Fruit fly (Drosophila melanogaster) whole organism, adult: ENCODE data around the gene Ugt35E2.

Source experiments
- CG11617 ChIP-seq: fragments of 200-800 bp; sonication (Bioruptor generic); optimal IDR thresholded peaks from 2 replicates; lab custom pipeline; 2017; ENCODE audit warnings: mild to moderate bottlenecking, missing biosample characterization, missing genetic modification reagents, missing genetic modification characterization
- CG12768 ChIP-seq: fragments of 200-800 bp; sonication (Bioruptor generic); optimal IDR thresholded peaks from 2 replicates; lab custom pipeline; 2017; ENCODE audit warnings: missing biosample characterization, missing genetic modification characterization, mild to moderate bottlenecking, moderate library complexity, missing genetic modification reagents
- CG14711 ChIP-seq: fragments of 200-800 bp; sonication (Bioruptor generic); optimal IDR thresholded peaks from 2 replicates; lab custom pipeline; 2018; ENCODE audit warnings: missing biosample characterization, mild to moderate bottlenecking, missing genetic modification characterization, moderate library complexity
- CG1620 ChIP-seq: fragments of 200-800 bp; sonication (Bioruptor generic); optimal IDR thresholded peaks from 2 replicates; lab custom pipeline; 2016; ENCODE audit warnings: missing biosample characterization, missing genetic modification characterization
- CG33017 ChIP-seq: fragments of 200-800 bp; sonication (Bioruptor generic); optimal IDR thresholded peaks from 2 replicates; lab custom pipeline; 2018; ENCODE audit warnings: missing biosample characterization, mild to moderate bottlenecking, missing genetic modification characterization, moderate library complexity
- CG5204 ChIP-seq: fragments of 200-800 bp; sonication (Bioruptor generic); optimal IDR thresholded peaks from 2 replicates; lab custom pipeline; 2016; ENCODE audit warnings: missing biosample characterization, missing genetic modification characterization
- CG7045 ChIP-seq: fragments of 200-800 bp; sonication (Bioruptor generic); optimal IDR thresholded peaks from 2 replicates; lab custom pipeline; 2017; ENCODE audit warnings: missing biosample characterization, mild to moderate bottlenecking, missing genetic modification characterization
- CG7101 ChIP-seq: fragments of 200-800 bp; sonication (Bioruptor generic); optimal IDR thresholded peaks from 2 replicates; lab custom pipeline; 2018; ENCODE audit warnings: missing biosample characterization, mild to moderate bottlenecking, missing genetic modification characterization, moderate library complexity
- Clk ChIP-seq: fragments of 200-800 bp; sonication (Bioruptor generic); optimal IDR thresholded peaks from 2 replicates; lab custom pipeline; 2017; ENCODE audit warnings: missing biosample characterization, missing genetic modification characterization
- Crg-1 ChIP-seq: fragments of 200-800 bp; sonication (Bioruptor generic); optimal IDR thresholded peaks from 2 replicates; lab custom pipeline; 2016; ENCODE audit warnings: missing biosample characterization, missing genetic modification characterization
- Hr96 ChIP-seq: fragments of 200-800 bp; sonication (Bioruptor generic); optimal IDR thresholded peaks from 2 replicates; lab custom pipeline; 2016; ENCODE audit warnings: missing biosample characterization, missing genetic modification characterization
- Mnt ChIP-seq: fragments of 200-800 bp; sonication (Bioruptor generic); optimal IDR thresholded peaks from 2 replicates; lab custom pipeline; 2016; ENCODE audit warnings: missing biosample characterization, mild to moderate bottlenecking, missing genetic modification characterization
- bab1 ChIP-seq: fragments of 200-800 bp; sonication (Bioruptor generic); optimal IDR thresholded peaks from 3 replicates; lab custom pipeline; 2019; ENCODE audit warnings: missing biosample characterization, mild to moderate bottlenecking, missing genetic modification characterization, moderate library complexity
- cic ChIP-seq: fragments of 200-800 bp; sonication (Bioruptor generic); optimal IDR thresholded peaks from 2 replicates; lab custom pipeline; 2017; ENCODE audit warnings: missing biosample characterization, mild to moderate bottlenecking, missing genetic modification characterization, moderate library complexity
- cnc ChIP-seq, 2 experiments: fragments of >200 bp; optimal IDR thresholded peaks; 2 replicates each; lab custom pipeline; 2017
- kay ChIP-seq: fragments of 200-800 bp; sonication (Bioruptor generic); peaks from one replicate; lab custom pipeline; 2016; ENCODE audit warnings: missing biosample characterization, missing genetic modification characterization, borderline replicate concordance
- ovo ChIP-seq: fragments of 200-800 bp; sonication (Bioruptor generic); optimal IDR thresholded peaks from 2 replicates; lab custom pipeline; 2016; ENCODE audit warnings: missing biosample characterization, missing genetic modification characterization
- pad ChIP-seq: fragments of 200-800 bp; sonication (Bioruptor generic); optimal IDR thresholded peaks from 3 replicates; lab custom pipeline; 2017; ENCODE audit warnings: missing biosample characterization, missing genetic modification characterization, mild to moderate bottlenecking, moderate library complexity, missing genetic modification reagents
- tj ChIP-seq: fragments of 200-800 bp; sonication (Bioruptor generic); optimal IDR thresholded peaks from 3 replicates; lab custom pipeline; 2017; ENCODE audit warnings: missing biosample characterization, mild to moderate bottlenecking, missing genetic modification characterization, moderate library complexity
- toe ChIP-seq: fragments of 200-800 bp; sonication (Bioruptor generic); optimal IDR thresholded peaks from 2 replicates; lab custom pipeline; 2016; ENCODE audit warnings: missing biosample characterization, missing genetic modification characterization

The Ugt35E2 gene

DNA sequence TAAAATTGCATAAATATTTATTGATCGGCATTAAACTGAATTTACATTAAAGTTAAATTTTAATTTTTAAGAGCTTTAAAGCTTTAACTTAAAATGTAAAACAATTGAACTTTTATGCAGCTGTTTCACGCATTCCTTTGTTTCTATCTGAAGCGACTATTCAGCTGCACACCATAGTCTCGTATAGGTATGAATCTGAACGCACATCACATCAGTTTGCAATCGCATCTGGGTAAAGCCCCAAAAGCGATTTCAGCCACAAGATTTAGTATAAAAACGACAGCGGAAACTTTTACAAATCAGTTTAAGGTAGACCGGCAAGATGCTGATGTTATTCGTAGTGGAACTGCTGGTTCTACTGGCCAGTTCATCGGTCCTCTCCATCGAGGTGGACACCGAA, 6.9 kb downstream of the Ugt35E2 start, which contains the start of gene CG4757:
CG4757 (plus strand) TSS at position 301 of the 400 bp plus-strand sequence.
- no peak for TF ChIP-seq pad (GFP tag; lab: Kevin White, UChicago)
- no peak for TF ChIP-seq cic (GFP tag; lab: Kevin White, UChicago)
- TF ChIP-seq Clk: no peak
- no peak for TF ChIP-seq CG33017 (tag; lab: Kevin White, UChicago)

- no peak for TF ChIP-seq toe
- peak; percentile 31 for TF ChIP-seq CG12768 (GFP tag; lab: Kevin White, UChicago)
- TF ChIP-seq kay (GFP tag; lab: Kevin White, UChicago): peak; percentile 62
- peak; percentile 63 for TF ChIP-seq cic (GFP tag; lab: Kevin White, UChicago)
- TF ChIP-seq CG14711: no peak
- no peak for TF ChIP-seq CG1620 (GFP tag; lab: Kevin White, UChicago)
- TF ChIP-seq Crg-1 (GFP tag; lab: Kevin White, UChicago): peak; percentile 7
- TF ChIP-seq Mnt (GFP tag; lab: Kevin White, UChicago): peak; percentile 57
- TF ChIP-seq CG7101 (tag; lab: Kevin White, UChicago): peak; percentile 30
- peak in 1 of 2 experiments; percentile 37 for TF ChIP-seq cnc (optimal IDR thresholded peaks at IDR 0.05; lab: Kevin White, UChicago)
- TF ChIP-seq tj (GFP tag; lab: Kevin White, UChicago): peak; percentile 26
- no peak for TF ChIP-seq Clk
- peak; percentile 4 for TF ChIP-seq bab1 (GFP tag; lab: Kevin White, UChicago)
- TF ChIP-seq CG33017 (tag; lab: Kevin White, UChicago): peak; percentile 37
- TF ChIP-seq ovo (GFP tag; lab: Kevin White, UChicago): peak; percentile 16
- TF ChIP-seq CG11617 (GFP tag; lab: Kevin White, UChicago): no peak
- peak; percentile 21 for TF ChIP-seq pad (GFP tag; lab: Kevin White, UChicago)
- no peak for TF ChIP-seq CG7045 (GFP tag; lab: Kevin White, UChicago)
- no peak for TF ChIP-seq CG5204
- TF ChIP-seq Hr96 (GFP tag; lab: Kevin White, UChicago): no peak
Observed at dm6 chr3R:11156858-11157257, 10.9 kb downstream of the Ugt35E2 start, which contains the start of gene Ugt302C1. Gene Ugt302C1 (plus strand): TSS chr3R:11157098.

- no peak for TF ChIP-seq toe
- peak; percentile 82 for TF ChIP-seq cic (GFP tag; lab: Kevin White, UChicago)
Observed at dm6 chr3R:11154576-11155113, 13.1 kb downstream of the Ugt35E2 start, which contains the start of gene Ugt302E1. Gene Ugt302E1 (plus strand): TSS chr3R:11154626.

dm6 chr3R:11153799-11154273, 13.9 kb downstream of the Ugt35E2 start, which contains the start of gene Ugt302K1:
Gene Ugt302K1 (minus strand): TSS chr3R:11153849.
- TF ChIP-seq Crg-1 (GFP tag; lab: Kevin White, UChicago) (no peak), cnc (optimal IDR thresholded peaks at IDR 0.05; lab: Kevin White, UChicago) (no peak), CG14711 (peak; percentile 48), Mnt (GFP tag; lab: Kevin White, UChicago) (no peak), CG1620 (GFP tag; lab: Kevin White, UChicago) (no peak), CG7045 (GFP tag; lab: Kevin White, UChicago) (no peak), bab1 (GFP tag; lab: Kevin White, UChicago) (peak; percentile 62), CG33017 (tag; lab: Kevin White, UChicago) (no peak), tj (GFP tag; lab: Kevin White, UChicago) (peak; percentile 29), Hr96 (GFP tag; lab: Kevin White, UChicago) (no peak), pad (GFP tag; lab: Kevin White, UChicago) (no peak), CG11617 (GFP tag; lab: Kevin White, UChicago) (no peak), cic (GFP tag; lab: Kevin White, UChicago) (no peak), toe (no peak), Clk (no peak), CG7101 (tag; lab: Kevin White, UChicago) (peak; percentile 13), kay (GFP tag; lab: Kevin White, UChicago) (peak; percentile 29), ovo (GFP tag; lab: Kevin White, UChicago) (no peak), CG12768 (GFP tag; lab: Kevin White, UChicago) (no peak), CG5204 (no peak)

DNA sequence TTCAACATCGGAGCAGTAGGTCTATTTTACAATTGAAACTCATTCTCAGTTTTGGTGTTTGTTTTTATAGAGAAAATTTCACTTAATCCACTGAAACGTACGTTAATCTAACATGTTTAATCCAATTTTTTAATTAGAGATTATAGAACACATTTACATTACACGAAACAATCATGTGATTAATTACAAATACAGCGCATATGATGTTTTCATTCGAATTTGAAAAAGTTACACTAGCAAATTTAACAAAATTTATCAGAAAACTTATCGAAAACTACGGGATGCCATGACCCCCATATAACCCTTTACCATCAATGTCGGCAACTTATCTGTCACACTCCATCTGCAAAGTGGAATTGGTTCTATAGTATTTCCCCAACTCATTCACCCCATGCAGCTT, 22.6 kb downstream of the Ugt35E2 start, which contains the start of gene CheA86a:
CheA86a (minus strand) TSS at position 101 of the 400 bp plus-strand sequence.
- TF ChIP-seq CG1620 (GFP tag; lab: Kevin White, UChicago): no peak
- TF ChIP-seq kay (GFP tag; lab: Kevin White, UChicago): no peak
- TF ChIP-seq CG12768 (GFP tag; lab: Kevin White, UChicago): no peak
- no peak for TF ChIP-seq pad (GFP tag; lab: Kevin White, UChicago)
- TF ChIP-seq cnc (optimal IDR thresholded peaks at IDR 0.05; lab: Kevin White, UChicago): no peak
- TF ChIP-seq CG33017 (tag; lab: Kevin White, UChicago): no peak
- no peak for TF ChIP-seq bab1 (GFP tag; lab: Kevin White, UChicago)
- TF ChIP-seq Mnt (GFP tag; lab: Kevin White, UChicago): no peak
- no peak for TF ChIP-seq CG11617 (GFP tag; lab: Kevin White, UChicago)
- no peak for TF ChIP-seq Crg-1 (GFP tag; lab: Kevin White, UChicago)

- TF ChIP-seq toe (no peak), CG7101 (tag; lab: Kevin White, UChicago) (no peak), CG5204 (no peak), Clk (no peak), cic (GFP tag; lab: Kevin White, UChicago) (no peak), CG14711 (no peak), tj (GFP tag; lab: Kevin White, UChicago) (no peak), CG1620 (GFP tag; lab: Kevin White, UChicago) (no peak), pad (GFP tag; lab: Kevin White, UChicago) (no peak), CG33017 (tag; lab: Kevin White, UChicago) (no peak), CG11617 (GFP tag; lab: Kevin White, UChicago) (no peak), Hr96 (GFP tag; lab: Kevin White, UChicago) (no peak), CG12768 (GFP tag; lab: Kevin White, UChicago) (no peak), Mnt (GFP tag; lab: Kevin White, UChicago) (no peak)
Observed at dm6 chr3R:11136877-11137276, 30.9 kb downstream of the Ugt35E2 start, which contains the start of gene mAcon2. Gene mAcon2 (plus strand): TSS chr3R:11137177.
